Fruit fly (Drosophila melanogaster) whole organism, embryonic: Measurements from ENCODE around the gene St2.
A peak's percentile ranks its signal among the peaks of the same experiment; 100 is the strongest.

Experiments used
- Abd-B ChIP-seq: fragments of 200-800 bp; sonication (Bioruptor generic); optimal IDR thresholded peaks from 2 replicates; lab custom pipeline; 2018; ENCODE audit warnings: missing biosample characterization, mild to moderate bottlenecking, missing genetic modification characterization, moderate library complexity
- BEAF-32 ChIP-seq: fragments of 200-800 bp; sonication (Bioruptor generic); optimal IDR thresholded peaks from 3 replicates; lab custom pipeline; 2017; ENCODE audit warnings: missing biosample characterization, missing genetic modification characterization, mild to moderate bottlenecking, moderate library complexity, missing genetic modification reagents
- Bteb2 ChIP-seq: fragments of 200-800 bp; sonication (Bioruptor generic); optimal IDR thresholded peaks from 2 replicates; lab custom pipeline; 2016; ENCODE audit warnings: missing biosample characterization, missing genetic modification characterization
- CG12391 ChIP-seq: fragments of 200-800 bp; sonication (Bioruptor generic); optimal IDR thresholded peaks from 3 replicates; lab custom pipeline; 2018; ENCODE audit warnings: missing biosample characterization, mild to moderate bottlenecking, missing genetic modification characterization, moderate library complexity
- CG13296 ChIP-seq: fragments of 200-800 bp; sonication (Bioruptor generic); optimal IDR thresholded peaks from 3 replicates; lab custom pipeline; 2018; ENCODE audit warnings: missing biosample characterization, mild to moderate bottlenecking, missing genetic modification characterization
- CG14050 ChIP-seq: fragments of 200-800 bp; sonication (Bioruptor generic); IDR thresholded peaks from 3 replicates; pipeline ENCODE4 v1.3.6; 2022; ENCODE audit warnings: missing biosample characterization, missing genetic modification characterization
- CG15696 ChIP-seq: fragments of 200-800 bp; sonication (Bioruptor generic); optimal IDR thresholded peaks from 2 replicates; lab custom pipeline; 2019; ENCODE audit warnings: missing biosample characterization, mild to moderate bottlenecking, missing genetic modification characterization, moderate library complexity
- CG17802 ChIP-seq: fragments of 200-800 bp; sonication (Bioruptor generic); optimal IDR thresholded peaks from 2 replicates; lab custom pipeline; 2018; ENCODE audit warnings: missing biosample characterization, mild to moderate bottlenecking, missing genetic modification characterization, moderate library complexity
- CG18476 ChIP-seq: fragments of 200-800 bp; sonication (Bioruptor generic); optimal IDR thresholded peaks from 2 replicates; lab custom pipeline; 2016; ENCODE audit warnings: missing biosample characterization, mild to moderate bottlenecking, missing genetic modification characterization
- CG18619 ChIP-seq: fragments of 200-800 bp; sonication (Bioruptor generic); optimal IDR thresholded peaks from 3 replicates; lab custom pipeline; 2017; ENCODE audit warnings: missing biosample characterization, mild to moderate bottlenecking, missing genetic modification characterization
- CG2116 ChIP-seq: fragments of 200-800 bp; sonication (Bioruptor generic); optimal IDR thresholded peaks from 3 replicates; lab custom pipeline; 2018; ENCODE audit warnings: missing biosample characterization, mild to moderate bottlenecking, missing genetic modification characterization
- CG2202 ChIP-seq: fragments of 200-800 bp; sonication (Bioruptor generic); optimal IDR thresholded peaks from 2 replicates; lab custom pipeline; 2018; ENCODE audit warnings: missing biosample characterization, mild to moderate bottlenecking, missing genetic modification characterization
- CG30403 ChIP-seq: fragments of 200-800 bp; sonication (Bioruptor generic); optimal IDR thresholded peaks from 3 replicates; lab custom pipeline; 2016; ENCODE audit warnings: missing biosample characterization, missing genetic modification characterization
- CG42726 ChIP-seq: fragments of 200-800 bp; sonication (Bioruptor generic); IDR thresholded peaks from 2 replicates; pipeline ENCODE4 v1.3.6; 2022; ENCODE audit warnings: missing biosample characterization, missing genetic modification characterization; ENCODE audit not compliant: partially characterized antibody
- CG7745 ChIP-seq: fragments of 200-800 bp; sonication (Bioruptor generic); optimal IDR thresholded peaks from 2 replicates; lab custom pipeline; 2018; ENCODE audit warnings: missing biosample characterization, mild to moderate bottlenecking, missing genetic modification characterization, moderate library complexity
- CG8359 ChIP-seq: fragments of 200-800 bp; sonication (Bioruptor generic); optimal IDR thresholded peaks from 2 replicates; lab custom pipeline; 2017; ENCODE audit warnings: missing biosample characterization, mild to moderate bottlenecking, missing genetic modification characterization, borderline replicate concordance
- CG8765 ChIP-seq: fragments of 200-800 bp; sonication (Bioruptor generic); IDR thresholded peaks from 2 replicates; pipeline ENCODE4 v1.3.6; 2022; ENCODE audit warnings: missing biosample characterization, missing genetic modification characterization
- CG9437 ChIP-seq: fragments of 200-800 bp; sonication (Bioruptor generic); optimal IDR thresholded peaks from 2 replicates; lab custom pipeline; 2018; ENCODE audit warnings: missing biosample characterization, mild to moderate bottlenecking, missing genetic modification characterization
- CG9797 ChIP-seq: fragments of 200-800 bp; sonication (Bioruptor generic); optimal IDR thresholded peaks from 3 replicates; lab custom pipeline; 2018; ENCODE audit warnings: missing biosample characterization, mild to moderate bottlenecking, missing genetic modification characterization
- CG9817 ChIP-seq: fragments of 200-800 bp; sonication (Bioruptor generic); optimal IDR thresholded peaks from 2 replicates; lab custom pipeline; 2018; ENCODE audit warnings: missing biosample characterization, mild to moderate bottlenecking, missing genetic modification characterization, moderate library complexity
- Dfd ChIP-seq, 2 experiments: fragments of >200 bp; optimal IDR thresholded peaks; 2 replicates each; lab custom pipeline; 2017; ENCODE audit warnings: missing biosample characterization in 2 of 2, missing genetic modification characterization in 2 of 2
- Dp ChIP-seq: fragments of 200-800 bp; sonication (Bioruptor generic); optimal IDR thresholded peaks from 2 replicates; lab custom pipeline; 2018; ENCODE audit warnings: missing biosample characterization, mild to moderate bottlenecking, missing genetic modification characterization, moderate library complexity
- Fer2 ChIP-seq: fragments of 200-800 bp; sonication (Bioruptor generic); optimal IDR thresholded peaks from 2 replicates; lab custom pipeline; 2018; ENCODE audit warnings: missing biosample characterization, mild to moderate bottlenecking, missing genetic modification characterization, moderate library complexity
- Max ChIP-seq: fragments of 200-800 bp; sonication (Bioruptor generic); optimal IDR thresholded peaks from 2 replicates; lab custom pipeline; 2016; ENCODE audit warnings: missing biosample characterization, mild to moderate bottlenecking, missing genetic modification characterization
- Nf-YA ChIP-seq: fragments of 200-800 bp; sonication (Bioruptor generic); IDR thresholded peaks from 2 replicates; pipeline ENCODE4 v1.3.6; 2022; ENCODE audit warnings: missing biosample characterization, missing genetic modification characterization
- Nf-YB ChIP-seq: fragments of 200-800 bp; sonication (Bioruptor generic); optimal IDR thresholded peaks from 3 replicates; lab custom pipeline; 2019; ENCODE audit warnings: missing biosample characterization, mild to moderate bottlenecking, missing genetic modification characterization, moderate library complexity
- PHDP ChIP-seq: fragments of 200-800 bp; sonication (Bioruptor generic); optimal IDR thresholded peaks from 3 replicates; lab custom pipeline; 2018; ENCODE audit warnings: missing biosample characterization, mild to moderate bottlenecking, missing genetic modification characterization, moderate library complexity
- Rfx ChIP-seq: fragments of 200-800 bp; sonication (Bioruptor generic); IDR thresholded peaks from 2 replicates; pipeline ENCODE4 v1.3.6; 2022; ENCODE audit warnings: missing biosample characterization, missing genetic modification characterization
- Sox102F ChIP-seq: fragments of 200-800 bp; sonication (Bioruptor generic); optimal IDR thresholded peaks from 2 replicates; lab custom pipeline; 2018; ENCODE audit warnings: missing biosample characterization, mild to moderate bottlenecking, missing genetic modification characterization, moderate library complexity
- ash1 ChIP-seq: fragments of 200-800 bp; sonication (Bioruptor generic); optimal IDR thresholded peaks from 2 replicates; lab custom pipeline; 2018; ENCODE audit warnings: missing biosample characterization, mild to moderate bottlenecking, missing genetic modification characterization
- cad ChIP-seq: fragments of >200 bp; optimal IDR thresholded peaks from 2 replicates; lab custom pipeline; 2017; ENCODE audit warnings: missing biosample characterization, missing genetic modification characterization
- cato ChIP-seq: fragments of 200-800 bp; sonication (Bioruptor generic); optimal IDR thresholded peaks from 2 replicates; lab custom pipeline; 2016; ENCODE audit warnings: missing biosample characterization, missing genetic modification characterization, borderline replicate concordance
- crol ChIP-seq: fragments of 200-800 bp; sonication (Bioruptor generic); IDR thresholded peaks from 2 replicates; pipeline ENCODE4 v1.3.6; 2022; ENCODE audit warnings: missing biosample characterization, missing genetic modification characterization
- esg ChIP-seq: fragments of 200-800 bp; sonication (Bioruptor generic); conservative IDR thresholded peaks from 2 replicates; pipeline ENCODE4 v1.3.6; 2022; ENCODE audit warnings: missing biosample characterization, missing genetic modification characterization
- ftz-f1 ChIP-seq: fragments of 200-800 bp; sonication (Bioruptor generic); optimal IDR thresholded peaks from 2 replicates; lab custom pipeline; 2016; ENCODE audit warnings: missing biosample characterization, missing genetic modification characterization
- gem ChIP-seq: fragments of 200-800 bp; sonication (Bioruptor generic); optimal IDR thresholded peaks from 2 replicates; lab custom pipeline; 2019; ENCODE audit warnings: missing biosample characterization, mild to moderate bottlenecking, missing genetic modification characterization, moderate library complexity
- jing ChIP-seq: fragments of 200-800 bp; sonication (Bioruptor generic); optimal IDR thresholded peaks from 2 replicates; lab custom pipeline; 2018; ENCODE audit warnings: missing biosample characterization, mild to moderate bottlenecking, missing genetic modification characterization
- mirr ChIP-seq: fragments of 200-800 bp; sonication (Bioruptor generic); optimal IDR thresholded peaks from 3 replicates; lab custom pipeline; 2018; ENCODE audit warnings: missing biosample characterization, mild to moderate bottlenecking, missing genetic modification characterization
- pan ChIP-seq, 4 experiments: fragments of >200 bp in 3 of 4; fragments of 200-800 bp in 1 of 4; sonication (Bioruptor generic) in 1 of 4; optimal IDR thresholded peaks in 3 of 4; IDR thresholded peaks in 1 of 4; 2 replicates each; pipeline versions ENCODE4 v1.3.6 to Lab custom; 2017 to 2022; ENCODE audit warnings: missing biosample characterization in 2 of 4, missing genetic modification characterization in 2 of 4, mixed read lengths in 1 of 4
- repo ChIP-seq: fragments of 200-800 bp; sonication (Bioruptor generic); optimal IDR thresholded peaks from 2 replicates; lab custom pipeline; 2016; ENCODE audit warnings: missing biosample characterization, missing genetic modification characterization
- row ChIP-seq: fragments of 200-800 bp; sonication (Bioruptor generic); IDR thresholded peaks from 3 replicates; pipeline ENCODE4 v1.3.6; 2022; ENCODE audit warnings: missing biosample characterization, missing genetic modification characterization
- sens-2 ChIP-seq: fragments of 200-800 bp; sonication (Bioruptor generic); IDR thresholded peaks from 2 replicates; pipeline ENCODE4 v1.3.6; 2022; ENCODE audit warnings: missing biosample characterization, missing genetic modification characterization
- tap ChIP-seq: fragments of 200-800 bp; optimal IDR thresholded peaks from 3 replicates; lab custom pipeline; 2019; ENCODE audit warnings: missing biosample characterization, mild to moderate bottlenecking, missing genetic modification characterization, moderate library complexity
- tgo ChIP-seq: fragments of 200-800 bp; sonication (Bioruptor generic); IDR thresholded peaks from 3 replicates; pipeline ENCODE4 v1.3.6; 2022; ENCODE audit warnings: missing biosample characterization, missing genetic modification characterization
- tio ChIP-seq: fragments of 200-800 bp; sonication (Bioruptor generic); optimal IDR thresholded peaks from 2 replicates; lab custom pipeline; 2017; ENCODE audit warnings: missing biosample characterization, missing genetic modification characterization, inconsistent platforms
- ttk ChIP-seq: fragments of 200-800 bp; sonication (Bioruptor generic); IDR thresholded peaks from 2 replicates; pipeline ENCODE4 v2.1.2; 2022; ENCODE audit warnings: missing biosample characterization, missing genetic modification characterization
- unpg ChIP-seq: fragments of 200-800 bp; sonication (Bioruptor generic); optimal IDR thresholded peaks from 3 replicates; lab custom pipeline; 2018; ENCODE audit warnings: missing biosample characterization, mild to moderate bottlenecking, missing genetic modification characterization, moderate library complexity
- wek ChIP-seq: fragments of 200-800 bp; sonication (Bioruptor generic); optimal IDR thresholded peaks from 3 replicates; lab custom pipeline; 2018; ENCODE audit warnings: missing biosample characterization, mild to moderate bottlenecking, missing genetic modification characterization, moderate library complexity
- z ChIP-seq: fragments of 200-800 bp; sonication (Bioruptor generic); IDR thresholded peaks from 3 replicates; pipeline ENCODE4 v1.3.6; 2022; ENCODE audit warnings: missing biosample characterization, missing genetic modification characterization
- zen2 ChIP-seq: fragments of 200-800 bp; sonication (Bioruptor generic); IDR thresholded peaks from 3 replicates; pipeline ENCODE4 v1.3.6; 2022; ENCODE audit warnings: missing biosample characterization, missing genetic modification characterization; ENCODE audit not compliant: partially characterized antibody

St2 gene

DNA sequence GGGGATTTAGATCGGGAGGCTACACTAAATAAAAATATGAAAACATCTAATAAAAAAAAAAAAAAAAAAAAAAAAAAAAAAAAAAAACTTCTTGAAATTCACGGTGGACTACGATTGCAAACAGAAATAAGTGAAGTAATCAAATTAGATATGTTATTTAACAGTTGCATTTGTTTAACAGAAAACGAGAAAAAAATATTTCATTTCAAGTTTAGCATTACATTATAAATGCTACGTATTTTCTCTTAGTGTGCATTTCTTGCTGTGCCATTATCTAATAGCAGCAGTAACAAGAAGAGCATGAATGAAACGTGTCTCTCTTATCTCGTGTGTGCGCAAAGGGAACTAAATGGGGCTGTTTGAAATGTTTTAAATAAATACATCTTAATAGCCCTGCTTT, 26.8 kb upstream of the St2 start (continued):
- peak; percentile 42 for TF ChIP-seq CG9817 (tag; lab: Kevin White, UChicago)
- peak; percentile 60 for TF ChIP-seq esg (GFP tag; lab: Robert Waterston, UW)
- peak; percentile 8 for TF ChIP-seq CG17802 (tag; lab: Kevin White, UChicago)
- no peak for TF ChIP-seq CG9797 (GFP tag; lab: Kevin White, UChicago)
- no peak for TF ChIP-seq pan (optimal IDR thresholded peaks at IDR 0.05; lab: Kevin White, UChicago)
- peak in 1 of 2 experiments; percentile 75 for TF ChIP-seq pan (GFP tag; optimal IDR thresholded peaks at IDR 0.05 in 1 of 2, IDR thresholded peaks at IDR 0.05 in 1 of 2)
- peak; percentile 65 for TF ChIP-seq Rfx (GFP tag; lab: Robert Waterston, UW)
- no peak for TF ChIP-seq Nf-YA (GFP tag; lab: Robert Waterston, UW)
- peak; percentile 46 for TF ChIP-seq Nf-YB (GFP tag; lab: Kevin White, UChicago)
- TF ChIP-seq wek (GFP tag; lab: Kevin White, UChicago), result no peak
- TF ChIP-seq CG2202 (tag; lab: Kevin White, UChicago), result no peak
- TF ChIP-seq CG8359 (GFP tag; lab: Kevin White, UChicago), result peak; percentile 11
- TF ChIP-seq tio (GFP tag; lab: Kevin White, UChicago), result peak; percentile 42
- TF ChIP-seq Dfd (GFP tag; optimal IDR thresholded peaks at IDR 0.05; lab: Kevin White, UChicago), result no peak
- TF ChIP-seq tgo, result peak; percentile 80
- TF ChIP-seq gem (tag; lab: Kevin White, UChicago), result peak; percentile 88
- TF ChIP-seq Sox102F, result peak; percentile 87
- TF ChIP-seq unpg, result peak; percentile 81
- no peak for TF ChIP-seq Dp (GFP tag; lab: Kevin White, UChicago)
- TF ChIP-seq ash1 (GFP tag; lab: Kevin White, UChicago), result no peak
- no peak for TF ChIP-seq CG42726 (GFP tag; lab: Robert Waterston, UW)
- no peak for TF ChIP-seq zen2 (GFP tag; lab: Robert Waterston, UW)
- no peak for TF ChIP-seq CG7745
- TF ChIP-seq CG12391 (tag; lab: Kevin White, UChicago), result peak; percentile 54
- TF ChIP-seq CG2116 (GFP tag; lab: Kevin White, UChicago), result peak; percentile 26
- peak; percentile 72 for TF ChIP-seq CG30403
- 0 out of 2 replicates have a peak, but pooled peaks have one; percentile 9 for TF ChIP-seq CG8765 (GFP tag; lab: Robert Waterston, UW)
- TF ChIP-seq sens-2 (GFP tag; lab: Robert Waterston, UW), result no peak
- no peak for TF ChIP-seq Fer2
- no peak for TF ChIP-seq crol
- peak; percentile 62 for TF ChIP-seq Abd-B (GFP tag; lab: Kevin White, UChicago)
- TF ChIP-seq row, result peak; percentile 82
- peak; percentile 51 for TF ChIP-seq Bteb2 (GFP tag; lab: Kevin White, UChicago)
- TF ChIP-seq mirr (GFP tag; lab: Kevin White, UChicago), result no peak
- no peak for TF ChIP-seq z (GFP tag; lab: Robert Waterston, UW)
- peak; percentile 62 for TF ChIP-seq CG18476 (GFP tag; lab: Kevin White, UChicago)
- TF ChIP-seq BEAF-32 (GFP tag; lab: Kevin White, UChicago), result no peak
- peak; percentile 54 for TF ChIP-seq CG9437 (GFP tag; lab: Kevin White, UChicago)
- peak; percentile 58 for TF ChIP-seq CG13296 (GFP tag; lab: Kevin White, UChicago)
- peak; percentile 61 for TF ChIP-seq Max (GFP tag; lab: Kevin White, UChicago)
- TF ChIP-seq CG14050 (GFP tag; lab: Robert Waterston, UW), result peak; percentile 38; the same call in 1 of the 3 replicates
- peak; percentile 14 for TF ChIP-seq CG15696 (tag; lab: Kevin White, UChicago)
- peak; percentile 45 for TF ChIP-seq cato (GFP tag; lab: Kevin White, UChicago)
- peak; percentile 60 for TF ChIP-seq ttk
- peak; percentile 43 for TF ChIP-seq CG18619
- TF ChIP-seq jing (GFP tag; lab: Kevin White, UChicago), result no peak
- peak; percentile 76 for TF ChIP-seq PHDP
- TF ChIP-seq tap, result peak; percentile 72
- no peak for TF ChIP-seq ftz-f1
- no peak for TF ChIP-seq cad (GFP tag; lab: Kevin White, UChicago)
- peak; percentile 9 for TF ChIP-seq repo (GFP tag; lab: Kevin White, UChicago)
